Worm (Caenorhabditis elegans) whole organism, young adult: Measurements from ENCODE around the gene nphp-4.

ENCODE experiments used
- C17E4.6 ChIP-seq: fragments of 200-800 bp; sonication (Bioruptor generic); IDR thresholded peaks from 2 replicates; pipeline ENCODE4 v1.3.6; 2022; ENCODE audit warnings: missing genetic modification reagents, missing genetic modification characterization, missing compliant biosample characterization
- F49E8.2 ChIP-seq: sonication (generic microtip); optimal IDR thresholded peaks from 3 replicates; lab custom pipeline; 2017; ENCODE audit warnings: missing genetic modification characterization, mild to moderate bottlenecking, missing compliant biosample characterization, antibody characterized with exemption, moderate library complexity; ENCODE audit not compliant: insufficient read depth
- F57A8.1 ChIP-seq: fragments of 200-800 bp; sonication (Bioruptor generic); optimal IDR thresholded peaks from 2 replicates; lab custom pipeline; 2018; ENCODE audit warnings: mild to moderate bottlenecking, missing genetic modification characterization, moderate library complexity, missing compliant biosample characterization
- K11D2.4 ChIP-seq: fragments of 200-800 bp; sonication (Bioruptor generic); IDR thresholded peaks from 2 replicates; pipeline ENCODE4 v1.3.6; 2022; ENCODE audit warnings: missing genetic modification reagents, missing genetic modification characterization, missing compliant biosample characterization
- K12H6.12 ChIP-seq: fragments of 200-800 bp; sonication (Bioruptor generic); optimal IDR thresholded peaks from 2 replicates; lab custom pipeline; 2018; ENCODE audit warnings: mild to moderate bottlenecking, missing genetic modification characterization, missing compliant biosample characterization
- Y53F4B.3 ChIP-seq: fragments of 200-800 bp; sonication (Bioruptor generic); IDR thresholded peaks from 2 replicates; pipeline ENCODE4 v1.3.6; 2022; ENCODE audit warnings: missing genetic modification reagents, missing genetic modification characterization, missing compliant biosample characterization
- attf-5 ChIP-seq: fragments of 200-800 bp; sonication (Bioruptor generic); optimal IDR thresholded peaks from 2 replicates; lab custom pipeline; 2018; ENCODE audit warnings: mild to moderate bottlenecking, missing genetic modification characterization, missing compliant biosample characterization
- attf-6 ChIP-seq: fragments of 200-800 bp; sonication (Bioruptor generic); IDR thresholded peaks from 2 replicates; pipeline ENCODE4 v1.3.6; 2022; ENCODE audit warnings: missing genetic modification reagents, missing genetic modification characterization, missing compliant biosample characterization
- ceh-100 ChIP-seq: fragments of 200-800 bp; sonication (Bioruptor generic); IDR thresholded peaks from 2 replicates; pipeline ENCODE4 v1.3.6; 2022; ENCODE audit warnings: missing genetic modification reagents, missing genetic modification characterization, missing compliant biosample characterization
- ceh-58 ChIP-seq: fragments of 200-800 bp; sonication (Bioruptor generic); IDR thresholded peaks from 2 replicates; pipeline ENCODE4 v1.3.6; 2022; ENCODE audit warnings: missing genetic modification characterization, missing compliant biosample characterization
- ceh-79 ChIP-seq: sonication (generic microtip); optimal IDR thresholded peaks from 2 replicates; lab custom pipeline; 2017; ENCODE audit warnings: mild to moderate bottlenecking, missing genetic modification characterization, missing compliant biosample characterization
- chd-7 ChIP-seq: sonication (generic microtip); optimal IDR thresholded peaks from 2 replicates; lab custom pipeline; 2016; ENCODE audit warnings: mild to moderate bottlenecking, missing genetic modification characterization, moderate library complexity, missing compliant biosample characterization
- dox-1 ChIP-seq: fragments of 200-800 bp; sonication (Bioruptor generic); IDR thresholded peaks from 2 replicates; pipeline ENCODE4 v1.3.6; 2022; ENCODE audit warnings: missing genetic modification reagents, missing genetic modification characterization, missing compliant biosample characterization
- efl-1 ChIP-seq: fragments of 150-350 bp; optimal IDR thresholded peaks from 2 replicates; lab custom pipeline; 2014; ENCODE audit warnings: missing biosample characterization, missing genetic modification reagents, missing genetic modification characterization
- ekl-4 ChIP-seq: fragments of 200-800 bp; sonication (Bioruptor generic); IDR thresholded peaks from 2 replicates; pipeline ENCODE4 v1.3.6; 2022; ENCODE audit warnings: missing genetic modification reagents, missing genetic modification characterization, missing compliant biosample characterization
- ets-4 ChIP-seq: fragments of 200-800 bp; sonication (Bioruptor generic); optimal IDR thresholded peaks from 2 replicates; lab custom pipeline; 2018; ENCODE audit warnings: mild to moderate bottlenecking, missing genetic modification characterization, missing compliant biosample characterization
- gei-17 ChIP-seq: fragments of 200-800 bp; sonication (Bioruptor generic); optimal IDR thresholded peaks from 2 replicates; lab custom pipeline; 2018; ENCODE audit warnings: mild to moderate bottlenecking, missing genetic modification characterization, missing compliant biosample characterization
- hmg-1.2 ChIP-seq: fragments of 200-800 bp; sonication (Bioruptor generic); IDR thresholded peaks from 2 replicates; pipeline ENCODE4 v1.3.6; 2022; ENCODE audit warnings: missing genetic modification reagents, missing genetic modification characterization, missing compliant biosample characterization
- hrde-1 ChIP-seq: sonication (generic microtip); optimal IDR thresholded peaks from 2 replicates; lab custom pipeline; 2016; ENCODE audit warnings: missing genetic modification characterization, mild to moderate bottlenecking, missing compliant biosample characterization, moderate library complexity, missing genotype, missing genetic modification reagents, borderline replicate concordance
- lag-1 ChIP-seq: fragments of 200-800 bp; sonication (Bioruptor generic); IDR thresholded peaks from 2 replicates; pipeline ENCODE4 v1.3.6; 2022; ENCODE audit warnings: missing genetic modification reagents, missing genetic modification characterization, missing compliant biosample characterization
- lin-40 ChIP-seq: sonication (generic microtip); optimal IDR thresholded peaks from 2 replicates; lab custom pipeline; 2016; ENCODE audit warnings: missing genetic modification characterization, mild to moderate bottlenecking, missing compliant biosample characterization, missing genotype, missing genetic modification reagents
- madf-10 ChIP-seq: sonication (generic microtip); optimal IDR thresholded peaks from 2 replicates; lab custom pipeline; 2016; ENCODE audit warnings: mild to moderate bottlenecking, missing genetic modification characterization, missing compliant biosample characterization
- madf-3 ChIP-seq: fragments of 200-800 bp; sonication (Bioruptor generic); IDR thresholded peaks from 2 replicates; pipeline ENCODE4 v1.3.6; 2022; ENCODE audit warnings: missing genetic modification reagents, missing genetic modification characterization, missing compliant biosample characterization
- madf-8 ChIP-seq: fragments of 200-800 bp; sonication (Bioruptor generic); conservative IDR thresholded peaks from 2 replicates; pipeline ENCODE4 v1.3.6; 2022; ENCODE audit warnings: missing genetic modification reagents, missing genetic modification characterization, missing compliant biosample characterization
- mcd-1 ChIP-seq: fragments of 200-800 bp; sonication (Bioruptor generic); IDR thresholded peaks from 2 replicates; pipeline ENCODE4 v1.3.6; 2022; ENCODE audit warnings: missing genetic modification reagents, missing genetic modification characterization, missing compliant biosample characterization
- mel-28 ChIP-seq: sonication (generic microtip); optimal IDR thresholded peaks from 2 replicates; lab custom pipeline; 2016; ENCODE audit warnings: borderline replicate concordance, mild to moderate bottlenecking, missing genetic modification characterization, missing compliant biosample characterization
- nfya-1 ChIP-seq: sonication (generic microtip); optimal IDR thresholded peaks from 2 replicates; lab custom pipeline; 2017; ENCODE audit warnings: antibody characterized with exemption, missing compliant biosample characterization, missing genetic modification characterization, borderline replicate concordance; ENCODE audit not compliant: insufficient read depth
- nfyb-1 ChIP-seq: fragments of 200-800 bp; sonication (Bioruptor generic); IDR thresholded peaks from 2 replicates; pipeline ENCODE4 v1.3.6; 2022; ENCODE audit warnings: missing genetic modification reagents, missing genetic modification characterization, missing compliant biosample characterization
- nhr-179 ChIP-seq: sonication (generic microtip); optimal IDR thresholded peaks from 2 replicates; lab custom pipeline; 2016; ENCODE audit warnings: mild to moderate bottlenecking, missing genetic modification characterization, missing compliant biosample characterization
- nhr-80 ChIP-seq: sonication (generic microtip); optimal IDR thresholded peaks from 2 replicates; lab custom pipeline; 2016; ENCODE audit warnings: missing genetic modification characterization, missing compliant biosample characterization
- rcor-1 ChIP-seq: fragments of 200-800 bp; sonication (Bioruptor generic); IDR thresholded peaks from 2 replicates; pipeline ENCODE4 v1.3.6; 2022; ENCODE audit warnings: missing genetic modification reagents, missing genetic modification characterization, missing compliant biosample characterization
- repo-1 ChIP-seq: sonication (generic microtip); optimal IDR thresholded peaks from 2 replicates; lab custom pipeline; 2017; ENCODE audit warnings: mild to moderate bottlenecking, missing genetic modification characterization, missing compliant biosample characterization
- tbp1 ChIP-seq: fragments of 200-800 bp; sonication (Bioruptor generic); optimal IDR thresholded peaks from 2 replicates; lab custom pipeline; 2018; ENCODE audit warnings: mild to moderate bottlenecking, missing genetic modification characterization, missing compliant biosample characterization
- unc-130 ChIP-seq: sonication (generic microtip); optimal IDR thresholded peaks from 2 replicates; lab custom pipeline; 2016; ENCODE audit warnings: missing genetic modification reagents, missing genetic modification characterization, missing compliant biosample characterization
- zfh-2 ChIP-seq: fragments of 200-800 bp; sonication (Bioruptor generic); conservative IDR thresholded peaks from 2 replicates; pipeline ENCODE4 v1.3.6; 2022; ENCODE audit warnings: missing genetic modification reagents, missing genetic modification characterization, missing compliant biosample characterization
- ztf-26 ChIP-seq: sonication (generic microtip); optimal IDR thresholded peaks from 2 replicates; lab custom pipeline; 2017; ENCODE audit warnings: missing genetic modification characterization, missing compliant biosample characterization
- ztf-6 ChIP-seq: fragments of 200-800 bp; sonication (Bioruptor generic); IDR thresholded peaks from 2 replicates; pipeline ENCODE4 v1.3.6; 2022; ENCODE audit warnings: missing genetic modification reagents, missing genetic modification characterization, missing compliant biosample characterization

Gene nphp-4

DNA sequence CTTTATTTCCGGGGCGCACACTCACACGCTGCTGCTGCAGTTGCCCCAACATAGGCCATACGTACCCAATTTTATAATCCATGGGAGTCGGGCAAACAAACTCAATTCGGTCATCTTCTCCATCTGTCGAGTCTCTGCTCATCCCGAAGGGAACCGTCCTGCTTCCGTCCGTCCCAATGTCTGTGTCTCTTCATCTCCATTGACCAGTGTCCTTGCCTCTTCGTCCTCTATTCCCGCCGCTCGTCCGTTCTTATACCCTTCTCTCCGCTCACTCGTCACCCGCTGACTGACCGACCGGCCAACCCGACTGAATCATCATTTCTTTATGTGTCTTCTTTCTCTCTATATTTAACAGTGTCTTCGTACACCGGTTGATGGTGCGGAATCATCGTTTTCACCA is 1.3 kb upstream of the nphp-4 start:
- no peak for TF ChIP-seq nhr-179 (tag; lab: Kevin White, UChicago)
- no peak for TF ChIP-seq rcor-1 (GFP tag; lab: Robert Waterston, UW)
- no peak for TF ChIP-seq madf-3 (GFP tag; lab: Robert Waterston, UW)
- peak; percentile 12 for TF ChIP-seq chd-7 (tag; lab: Kevin White, UChicago)
- peak; percentile 48; the same call in 1 of the 2 replicates for TF ChIP-seq dox-1 (GFP tag; lab: Robert Waterston, UW)
- peak; percentile 45; the same call in 1 of the 2 replicates for TF ChIP-seq hmg-1.2
- peak; percentile 88 for TF ChIP-seq zfh-2 (GFP tag; lab: Robert Waterston, UW)
- no peak for TF ChIP-seq nfya-1 (tag; lab: Kevin White, UChicago)
- no peak for TF ChIP-seq F49E8.2
- peak; percentile 42; the same call in 1 of the 2 replicates for TF ChIP-seq ekl-4 (GFP tag; lab: Robert Waterston, UW)
- peak; percentile 31 for TF ChIP-seq nhr-80 (tag; lab: Kevin White, UChicago)
- TF ChIP-seq lag-1 (GFP tag; lab: Robert Waterston, UW): no peak
- TF ChIP-seq K12H6.12 (tag; lab: Kevin White, UChicago): peak; percentile 38
- 0 out of 2 replicates have a peak, but pooled peaks have one; percentile 48 for TF ChIP-seq K11D2.4 (GFP tag; lab: Robert Waterston, UW)
- TF ChIP-seq attf-6 (GFP tag; lab: Robert Waterston, UW): no peak
- TF ChIP-seq ceh-79: no peak
- TF ChIP-seq mcd-1 (GFP tag; lab: Robert Waterston, UW): 0 out of 2 replicates have a peak, but pooled peaks have one; percentile 30
- TF ChIP-seq tbp1 (GFP tag; lab: Kevin White, UChicago): peak; percentile 5
- TF ChIP-seq, all 124 proteins: peak for 10

DNA sequence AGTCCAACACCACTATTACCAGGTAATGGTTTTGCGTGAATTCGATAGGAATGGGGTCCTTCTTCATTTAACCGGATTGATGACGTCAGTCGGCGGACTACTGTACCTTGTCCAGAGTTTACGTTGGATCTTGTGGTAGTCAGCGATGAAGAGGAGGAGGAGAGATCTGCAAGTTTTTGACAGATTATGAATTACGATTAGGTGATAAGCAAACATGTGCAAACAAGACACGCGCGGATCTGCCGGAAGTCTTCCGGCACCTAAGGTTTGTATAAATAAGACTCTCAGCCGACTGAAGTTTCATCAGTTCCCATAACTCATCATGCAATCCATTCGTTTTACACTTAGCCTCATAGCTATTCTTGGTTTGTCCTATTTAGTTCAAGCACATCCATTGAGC is 4.3 kb downstream of the nphp-4 start, which contains the start of gene idpb-5:
Gene idpb-5, plus strand, starts transcription at position 301 of the 400 bp plus-strand sequence.
- TF ChIP-seq Y53F4B.3 (no peak), attf-5 (GFP tag; lab: Kevin White, UChicago) (no peak), ceh-58 (GFP tag; lab: Robert Waterston, UW) (no peak), gei-17 (GFP tag; lab: Kevin White, UChicago) (no peak), ztf-26 (tag; lab: Kevin White, UChicago) (no peak), hrde-1 (tag; lab: Kevin White, UChicago) (no peak), mel-28 (tag; lab: Kevin White, UChicago) (no peak), nfyb-1 (GFP tag; lab: Robert Waterston, UW) (no peak), lin-40 (tag; lab: Kevin White, UChicago) (no peak), ztf-6 (GFP tag; lab: Robert Waterston, UW) (no peak), efl-1 (no peak), C17E4.6 (GFP tag; lab: Robert Waterston, UW) (no peak), ceh-100 (GFP tag; lab: Robert Waterston, UW) (no peak), madf-3 (GFP tag; lab: Robert Waterston, UW) (no peak), rcor-1 (GFP tag; lab: Robert Waterston, UW) (no peak), ets-4 (no peak), repo-1 (no peak), F57A8.1 (GFP tag; lab: Kevin White, UChicago) (no peak)

DNA sequence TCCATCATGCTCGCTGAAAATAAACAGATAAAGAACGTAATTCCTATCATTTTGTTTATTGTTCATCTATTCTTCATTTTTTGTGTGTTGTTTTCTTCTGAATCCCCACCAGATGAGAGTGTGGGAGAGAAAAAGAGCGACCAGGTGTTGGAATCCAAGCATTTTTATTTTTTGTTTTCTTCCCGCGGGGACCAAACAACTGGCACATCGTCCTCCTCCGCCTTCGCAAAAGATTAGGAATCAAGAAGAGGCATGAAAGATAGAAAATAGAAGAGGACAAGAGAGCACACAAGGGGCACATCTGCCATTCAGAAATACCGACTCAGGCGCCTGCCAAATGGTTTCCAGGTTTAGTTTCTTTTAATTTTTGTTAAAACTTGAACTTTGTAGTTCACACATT is 7.5 kb downstream of the nphp-4 start, which contains the start of gene R13H4.2:
Gene R13H4.2, plus strand, starts transcription at position 319 of the 400 bp plus-strand sequence.
- no peak for TF ChIP-seq hmg-1.2
- TF ChIP-seq madf-8 (GFP tag; lab: Robert Waterston, UW): no peak
- no peak for TF ChIP-seq madf-3 (GFP tag; lab: Robert Waterston, UW)
- peak; percentile 10 for TF ChIP-seq K12H6.12 (tag; lab: Kevin White, UChicago)
- TF ChIP-seq unc-130 (GFP tag; lab: Kevin White, UChicago): no peak
- no peak for TF ChIP-seq gei-17 (GFP tag; lab: Kevin White, UChicago)
- no peak for TF ChIP-seq madf-10
